Fruit fly (Drosophila melanogaster) whole organism, embryonic: ENCODE results near the gene BomBc3.

Experiments
- Atf-2 ChIP-seq: fragments of 200-800 bp; sonication (Bioruptor generic); optimal IDR thresholded peaks from 2 replicates; lab custom pipeline; 2016; ENCODE audit warnings: missing biosample characterization, missing genetic modification characterization
- B-H2 ChIP-seq: fragments of 200-800 bp; sonication (Bioruptor generic); optimal IDR thresholded peaks from 2 replicates; lab custom pipeline; 2018; ENCODE audit warnings: missing biosample characterization, mild to moderate bottlenecking, missing genetic modification characterization
- Blimp-1 ChIP-seq: fragments of 200-800 bp; sonication (Bioruptor generic); optimal IDR thresholded peaks from 3 replicates; lab custom pipeline; 2018; ENCODE audit warnings: missing biosample characterization, missing genetic modification characterization, mild to moderate bottlenecking, moderate library complexity, missing genetic modification reagents
- CG10147 ChIP-seq: fragments of 200-800 bp; sonication (Bioruptor generic); optimal IDR thresholded peaks from 2 replicates; lab custom pipeline; 2019; ENCODE audit warnings: missing biosample characterization, mild to moderate bottlenecking, missing genetic modification characterization, moderate library complexity
- CG10565 ChIP-seq: fragments of 200-800 bp; sonication (Bioruptor generic); optimal IDR thresholded peaks from 3 replicates; lab custom pipeline; 2016; ENCODE audit warnings: missing biosample characterization, mild to moderate bottlenecking, missing genetic modification characterization
- CG11093 ChIP-seq: fragments of 200-800 bp; sonication (Bioruptor generic); IDR thresholded peaks from 3 replicates; pipeline ENCODE4 v1.3.6; 2022; ENCODE audit warnings: missing biosample characterization, missing genetic modification characterization
- CG12299 ChIP-seq: fragments of 200-800 bp; sonication (Bioruptor generic); optimal IDR thresholded peaks from 2 replicates; lab custom pipeline; 2018; ENCODE audit warnings: missing biosample characterization, mild to moderate bottlenecking, missing genetic modification characterization
- CG12769 ChIP-seq: fragments of 200-800 bp; sonication (Bioruptor generic); optimal IDR thresholded peaks from 2 replicates; lab custom pipeline; 2019; ENCODE audit warnings: missing biosample characterization, mild to moderate bottlenecking, missing genetic modification characterization, moderate library complexity
- CG13287 ChIP-seq: fragments of 200-800 bp; sonication (Bioruptor generic); IDR thresholded peaks from 2 replicates; pipeline ENCODE4 v1.3.6; 2022; ENCODE audit warnings: missing biosample characterization, missing genetic modification characterization; ENCODE audit not compliant: partially characterized antibody
- CG15269 ChIP-seq: fragments of 200-800 bp; sonication (Bioruptor generic); optimal IDR thresholded peaks from 2 replicates; lab custom pipeline; 2018; ENCODE audit warnings: missing biosample characterization, mild to moderate bottlenecking, missing genetic modification characterization, moderate library complexity
- CG1529 ChIP-seq: fragments of 200-800 bp; sonication (Bioruptor generic); optimal IDR thresholded peaks from 3 replicates; lab custom pipeline; 2018; ENCODE audit warnings: missing biosample characterization, missing genetic modification characterization
- CG16863 ChIP-seq: fragments of 200-800 bp; sonication (Bioruptor generic); optimal IDR thresholded peaks from 3 replicates; lab custom pipeline; 2016; ENCODE audit warnings: missing biosample characterization, missing genetic modification characterization
- CG18764 ChIP-seq: fragments of 200-800 bp; sonication (Bioruptor generic); optimal IDR thresholded peaks from 3 replicates; lab custom pipeline; 2016; ENCODE audit warnings: missing biosample characterization, missing genetic modification characterization
- CG31441 ChIP-seq: fragments of 200-800 bp; sonication (Bioruptor generic); IDR thresholded peaks from 2 replicates; pipeline ENCODE4 v1.3.6; 2022; ENCODE audit warnings: missing biosample characterization, missing genetic modification characterization
- CG33213 ChIP-seq: fragments of 200-800 bp; sonication (Bioruptor generic); optimal IDR thresholded peaks from 3 replicates; lab custom pipeline; 2016; ENCODE audit warnings: missing biosample characterization, missing genetic modification characterization
- CG33557 ChIP-seq: fragments of 200-800 bp; sonication (Bioruptor generic); optimal IDR thresholded peaks from 2 replicates; lab custom pipeline; 2019; ENCODE audit warnings: missing biosample characterization, mild to moderate bottlenecking, missing genetic modification characterization, moderate library complexity
- CG6689 ChIP-seq: fragments of 200-800 bp; sonication (Bioruptor generic); IDR thresholded peaks from 2 replicates; pipeline ENCODE4 v1.3.6; 2022; ENCODE audit warnings: missing biosample characterization, missing genetic modification characterization
- CG6791 ChIP-seq: fragments of 200-800 bp; sonication (Bioruptor generic); IDR thresholded peaks from 3 replicates; pipeline ENCODE4 v1.3.6; 2022; ENCODE audit warnings: missing biosample characterization, missing genetic modification characterization; ENCODE audit not compliant: partially characterized antibody
- CG7745 ChIP-seq: fragments of 200-800 bp; sonication (Bioruptor generic); optimal IDR thresholded peaks from 2 replicates; lab custom pipeline; 2018; ENCODE audit warnings: missing biosample characterization, mild to moderate bottlenecking, missing genetic modification characterization, moderate library complexity
- CG7786 ChIP-seq: fragments of 200-800 bp; sonication (Bioruptor generic); optimal IDR thresholded peaks from 2 replicates; lab custom pipeline; 2016; ENCODE audit warnings: missing biosample characterization, missing genetic modification characterization
- CG7839 ChIP-seq: fragments of 200-800 bp; sonication (Bioruptor generic); optimal IDR thresholded peaks from 3 replicates; lab custom pipeline; 2018; ENCODE audit warnings: missing biosample characterization, mild to moderate bottlenecking, missing genetic modification characterization, moderate library complexity
- CG7928 ChIP-seq: fragments of 200-800 bp; sonication (Bioruptor generic); optimal IDR thresholded peaks from 2 replicates; lab custom pipeline; 2017; ENCODE audit warnings: missing biosample characterization, mild to moderate bottlenecking, missing genetic modification characterization
- CG7963 ChIP-seq: fragments of 200-800 bp; sonication (Bioruptor generic); IDR thresholded peaks from 3 replicates; pipeline ENCODE4 v1.3.6; 2022; ENCODE audit warnings: missing biosample characterization, missing genetic modification characterization; ENCODE audit not compliant: partially characterized antibody
- CG9609 ChIP-seq: fragments of 200-800 bp; sonication (Bioruptor generic); optimal IDR thresholded peaks from 3 replicates; lab custom pipeline; 2016; ENCODE audit warnings: missing biosample characterization, missing genetic modification characterization
- Dref ChIP-seq: fragments of 200-800 bp; sonication (Bioruptor generic); IDR thresholded peaks from 2 replicates; pipeline ENCODE4 v1.3.6; 2022; ENCODE audit warnings: missing biosample characterization, missing genetic modification characterization
- HLH54F ChIP-seq: fragments of 200-800 bp; sonication (Bioruptor generic); optimal IDR thresholded peaks from 3 replicates; lab custom pipeline; 2016; ENCODE audit warnings: missing biosample characterization, missing genetic modification characterization
- Hand ChIP-seq: fragments of 200-800 bp; sonication (Bioruptor generic); optimal IDR thresholded peaks from 2 replicates; lab custom pipeline; 2017; ENCODE audit warnings: mild to moderate bottlenecking, missing biosample characterization, missing genetic modification reagents, missing genetic modification characterization
- Hmr ChIP-seq: fragments of 200-800 bp; sonication (Bioruptor generic); optimal IDR thresholded peaks from 3 replicates; lab custom pipeline; 2017; ENCODE audit warnings: mild to moderate bottlenecking, missing biosample characterization, missing genetic modification reagents, missing genetic modification characterization
- Med ChIP-seq: fragments of 200-800 bp; sonication (Bioruptor generic); peaks from one replicate; lab custom pipeline; 2016; ENCODE audit warnings: missing biosample characterization, missing genetic modification characterization, mild to moderate bottlenecking, inconsistent platforms, moderate library complexity
- Meics ChIP-seq: fragments of 200-800 bp; sonication (Bioruptor generic); optimal IDR thresholded peaks from 2 replicates; lab custom pipeline; 2017; ENCODE audit warnings: missing biosample characterization, mild to moderate bottlenecking, missing genetic modification characterization
- Xbp1 ChIP-seq: fragments of 200-800 bp; sonication (Bioruptor generic); optimal IDR thresholded peaks from 3 replicates; lab custom pipeline; 2016; ENCODE audit warnings: missing biosample characterization, mild to moderate bottlenecking, missing genetic modification characterization
- chm ChIP-seq: fragments of 200-800 bp; sonication (Bioruptor generic); IDR thresholded peaks from 2 replicates; pipeline ENCODE4 v1.3.6; 2022; ENCODE audit warnings: missing biosample characterization, missing genetic modification characterization
- chn ChIP-seq: fragments of 200-800 bp; sonication (Bioruptor generic); optimal IDR thresholded peaks from 2 replicates; lab custom pipeline; 2016; ENCODE audit warnings: missing biosample characterization, missing genetic modification characterization
- dan ChIP-seq: fragments of 200-800 bp; sonication (Bioruptor generic); IDR thresholded peaks from 2 replicates; pipeline ENCODE4 v1.3.6; 2022; ENCODE audit warnings: missing biosample characterization, missing genetic modification characterization
- ems ChIP-seq: fragments of 200-800 bp; sonication (Bioruptor generic); optimal IDR thresholded peaks from 3 replicates; lab custom pipeline; 2016; ENCODE audit warnings: missing biosample characterization, missing genetic modification characterization
- grau ChIP-seq: fragments of 200-800 bp; optimal IDR thresholded peaks from 3 replicates; lab custom pipeline; 2019; ENCODE audit warnings: missing biosample characterization, mild to moderate bottlenecking, missing genetic modification characterization, moderate library complexity
- hbn ChIP-seq: fragments of 200-800 bp; sonication (Bioruptor generic); IDR thresholded peaks from 2 replicates; pipeline ENCODE4 v1.3.6; 2022; ENCODE audit warnings: missing biosample characterization, missing genetic modification characterization; ENCODE audit not compliant: partially characterized antibody
- jumu ChIP-seq: fragments of 200-800 bp; sonication (Bioruptor generic); optimal IDR thresholded peaks from 3 replicates; lab custom pipeline; 2016; ENCODE audit warnings: missing biosample characterization, missing genetic modification characterization
- peb ChIP-seq: fragments of 200-800 bp; sonication (Bioruptor generic); IDR thresholded peaks from 2 replicates; pipeline ENCODE4 v1.3.6; 2022; ENCODE audit warnings: missing biosample characterization, missing genetic modification characterization
- prd ChIP-seq, 3 experiments: fragments of >200 bp in 2 of 3; fragments of 200-800 bp in 1 of 3; sonication (Bioruptor generic) in 1 of 3; optimal IDR thresholded peaks in 2 of 3; IDR thresholded peaks in 1 of 3; 2 replicates in 2 of 3; 3 replicates in 1 of 3; pipeline versions ENCODE4 v1.3.6 to Lab custom; 2017 to 2022; ENCODE audit warnings: missing biosample characterization in 1 of 3, missing genetic modification characterization in 1 of 3
- psq ChIP-seq: fragments of 200-800 bp; sonication (Bioruptor generic); optimal IDR thresholded peaks from 2 replicates; lab custom pipeline; 2017; ENCODE audit warnings: missing biosample characterization, missing genetic modification characterization
- row ChIP-seq: fragments of 200-800 bp; sonication (Bioruptor generic); IDR thresholded peaks from 3 replicates; pipeline ENCODE4 v1.3.6; 2022; ENCODE audit warnings: missing biosample characterization, missing genetic modification characterization
- salm ChIP-seq: fragments of 200-800 bp; sonication (Bioruptor generic); optimal IDR thresholded peaks from 2 replicates; lab custom pipeline; 2018; ENCODE audit warnings: missing biosample characterization, mild to moderate bottlenecking, missing genetic modification characterization
- sima ChIP-seq: fragments of 200-800 bp; sonication (Bioruptor generic); optimal IDR thresholded peaks from 2 replicates; lab custom pipeline; 2016; ENCODE audit warnings: missing biosample characterization, missing genetic modification characterization
- so ChIP-seq: fragments of 200-800 bp; sonication (Bioruptor generic); IDR thresholded peaks from 3 replicates; pipeline ENCODE4 v1.3.6; 2022; ENCODE audit warnings: missing biosample characterization, missing genetic modification characterization
- ssp ChIP-seq: fragments of 200-800 bp; sonication (Bioruptor generic); IDR thresholded peaks from 2 replicates; pipeline ENCODE4 v1.3.6; 2022; ENCODE audit warnings: missing biosample characterization, missing genetic modification characterization
- tap ChIP-seq: fragments of 200-800 bp; optimal IDR thresholded peaks from 3 replicates; lab custom pipeline; 2019; ENCODE audit warnings: missing biosample characterization, mild to moderate bottlenecking, missing genetic modification characterization, moderate library complexity
- unpg ChIP-seq: fragments of 200-800 bp; sonication (Bioruptor generic); optimal IDR thresholded peaks from 3 replicates; lab custom pipeline; 2018; ENCODE audit warnings: missing biosample characterization, mild to moderate bottlenecking, missing genetic modification characterization, moderate library complexity
- zen2 ChIP-seq: fragments of 200-800 bp; sonication (Bioruptor generic); IDR thresholded peaks from 3 replicates; pipeline ENCODE4 v1.3.6; 2022; ENCODE audit warnings: missing biosample characterization, missing genetic modification characterization; ENCODE audit not compliant: partially characterized antibody

The BomBc3 gene

dm6 chr3R:22049134-22049796 lies 37.6 kb upstream of the BomBc3 start (continued):
- TF ChIP-seq CG7745, result no peak
- peak; percentile 58 for TF ChIP-seq ems (GFP tag; lab: Kevin White, UChicago)
- peak; percentile 3 for TF ChIP-seq B-H2 (GFP tag; lab: Kevin White, UChicago)
- TF ChIP-seq peb (GFP tag; lab: Robert Waterston, UW), result peak; percentile 55; the same call in 1 of the 2 replicates
- TF ChIP-seq HLH54F (GFP tag; lab: Kevin White, UChicago), result peak; percentile 71
- TF ChIP-seq CG15269 (tag; lab: Kevin White, UChicago), result peak; percentile 84
- peak; percentile 88 for TF ChIP-seq chm
- TF ChIP-seq Med (GFP tag; lab: Kevin White, UChicago), result peak; percentile 97
- peak; percentile 86 for TF ChIP-seq Blimp-1 (GFP tag; lab: Kevin White, UChicago)
- TF ChIP-seq CG33557 (GFP tag; lab: Kevin White, UChicago), result no peak
- TF ChIP-seq unpg (GFP tag; lab: Kevin White, UChicago), result peak; percentile 87
- TF ChIP-seq ssp (GFP tag; lab: Robert Waterston, UW), result no peak; the same call in 1 of the 2 replicates
- peak; percentile 80 for TF ChIP-seq Meics
- peak; percentile 75 for TF ChIP-seq CG1529 (GFP tag; lab: Kevin White, UChicago)
- TF ChIP-seq so (GFP tag; lab: Robert Waterston, UW), result peak; percentile 82
- peak; percentile 8 for TF ChIP-seq psq (GFP tag; lab: Kevin White, UChicago)
- TF ChIP-seq zen2, result no peak
- TF ChIP-seq CG7963 (GFP tag; lab: Robert Waterston, UW), result no peak
- peak; percentile 84 for TF ChIP-seq CG6689 (GFP tag; lab: Robert Waterston, UW)
- TF ChIP-seq dan (GFP tag; lab: Robert Waterston, UW), result no peak
- TF ChIP-seq CG31441 (GFP tag; lab: Robert Waterston, UW), result peak; percentile 71
- TF ChIP-seq CG7786 (GFP tag; lab: Kevin White, UChicago), result peak; percentile 73
- no peak for TF ChIP-seq CG13287 (GFP tag; lab: Robert Waterston, UW)
- TF ChIP-seq CG12769 (tag; lab: Kevin White, UChicago), result peak; percentile 92
- peak; percentile 39 for TF ChIP-seq Atf-2 (GFP tag; lab: Kevin White, UChicago)
- TF ChIP-seq Dref (GFP tag; lab: Robert Waterston, UW), result no peak
- TF ChIP-seq grau (tag; lab: Kevin White, UChicago), result peak; percentile 80
- TF ChIP-seq CG16863 (GFP tag; lab: Kevin White, UChicago), result peak; percentile 70
- TF ChIP-seq Xbp1 (GFP tag; lab: Kevin White, UChicago), result peak; percentile 82
- TF ChIP-seq CG10565, result peak; percentile 2
- TF ChIP-seq CG12299, result peak; percentile 62
- peak; percentile 82 for TF ChIP-seq CG11093 (GFP tag; lab: Robert Waterston, UW)
- TF ChIP-seq row (GFP tag; lab: Robert Waterston, UW), result peak; percentile 91
- no peak for TF ChIP-seq CG6791 (GFP tag; lab: Robert Waterston, UW)
- TF ChIP-seq CG7839, result peak; percentile 85
- TF ChIP-seq salm, result peak; percentile 72
- peak; percentile 77 for TF ChIP-seq chn
- peak; percentile 55 for TF ChIP-seq CG10147 (GFP tag; lab: Kevin White, UChicago)
- no peak for TF ChIP-seq hbn (GFP tag; lab: Robert Waterston, UW)
- peak; percentile 55 for TF ChIP-seq CG18764 (GFP tag; lab: Kevin White, UChicago)
- TF ChIP-seq tap (tag; lab: Kevin White, UChicago), result peak; percentile 80
- TF ChIP-seq Hand (GFP tag; lab: Kevin White, UChicago), result peak; percentile 82
- peak; percentile 88 for TF ChIP-seq Hmr (GFP tag; lab: Kevin White, UChicago)
- peak; percentile 50 for TF ChIP-seq CG33213 (GFP tag; lab: Kevin White, UChicago)
- TF ChIP-seq jumu (GFP tag; lab: Kevin White, UChicago), result peak; percentile 81
- peak; percentile 34 for TF ChIP-seq CG7928 (GFP tag; lab: Kevin White, UChicago)
- peak; percentile 60 for TF ChIP-seq CG9609 (GFP tag; lab: Kevin White, UChicago)
- peak; percentile 38 for TF ChIP-seq sima (GFP tag; lab: Kevin White, UChicago)
- no peak for TF ChIP-seq prd (optimal IDR thresholded peaks at IDR 0.05; lab: Kevin White, UChicago)
- TF ChIP-seq prd (GFP tag; IDR thresholded peaks at IDR 0.05; lab: Robert Waterston, UW), result peak; percentile 89
